Fruit fly (Drosophila melanogaster) whole organism, embryonic: Measurements from ENCODE around the gene asp.

Source experiments
- CG10959 ChIP-seq: fragments of 200-800 bp; sonication (Bioruptor generic); IDR thresholded peaks from 2 replicates; pipeline ENCODE4 v1.3.6; 2022; ENCODE audit warnings: missing biosample characterization, missing genetic modification characterization
- CG13287 ChIP-seq: fragments of 200-800 bp; sonication (Bioruptor generic); IDR thresholded peaks from 2 replicates; pipeline ENCODE4 v1.3.6; 2022; ENCODE audit warnings: missing biosample characterization, missing genetic modification characterization; ENCODE audit not compliant: partially characterized antibody
- CG14710 ChIP-seq: fragments of 200-800 bp; sonication (Bioruptor generic); optimal IDR thresholded peaks from 3 replicates; lab custom pipeline; 2019; ENCODE audit warnings: missing biosample characterization, mild to moderate bottlenecking, missing genetic modification characterization, moderate library complexity
- CG14860 ChIP-seq: fragments of 200-800 bp; sonication (Bioruptor generic); IDR thresholded peaks from 3 replicates; pipeline ENCODE4 v1.3.6; 2022; ENCODE audit warnings: missing biosample characterization, missing genetic modification characterization; ENCODE audit not compliant: partially characterized antibody
- CG15011 ChIP-seq: fragments of 200-800 bp; sonication (Bioruptor generic); optimal IDR thresholded peaks from 3 replicates; lab custom pipeline; 2018; ENCODE audit warnings: missing biosample characterization, mild to moderate bottlenecking, missing genetic modification characterization
- CG16813 ChIP-seq: fragments of 200-800 bp; sonication (Bioruptor generic); IDR thresholded peaks from 3 replicates; pipeline ENCODE4 v1.3.6; 2022; ENCODE audit warnings: missing biosample characterization, missing genetic modification characterization; ENCODE audit not compliant: partially characterized antibody
- CG17568 ChIP-seq: fragments of 200-800 bp; sonication (Bioruptor generic); optimal IDR thresholded peaks from 2 replicates; lab custom pipeline; 2018; ENCODE audit warnings: missing biosample characterization, mild to moderate bottlenecking, missing genetic modification characterization, moderate library complexity
- CG2120 ChIP-seq: fragments of 200-800 bp; sonication (Bioruptor generic); optimal IDR thresholded peaks from 3 replicates; lab custom pipeline; 2016; ENCODE audit warnings: missing biosample characterization, missing genetic modification characterization
- CG33213 ChIP-seq: fragments of 200-800 bp; sonication (Bioruptor generic); optimal IDR thresholded peaks from 3 replicates; lab custom pipeline; 2016; ENCODE audit warnings: missing biosample characterization, missing genetic modification characterization
- CG34422 ChIP-seq: fragments of 200-800 bp; sonication (Bioruptor generic); IDR thresholded peaks from 3 replicates; pipeline ENCODE4 v1.3.6; 2022; ENCODE audit warnings: missing biosample characterization, missing genetic modification characterization
- CG42726 ChIP-seq: fragments of 200-800 bp; sonication (Bioruptor generic); IDR thresholded peaks from 2 replicates; pipeline ENCODE4 v1.3.6; 2022; ENCODE audit warnings: missing biosample characterization, missing genetic modification characterization; ENCODE audit not compliant: partially characterized antibody
- CG4617 ChIP-seq: fragments of 200-800 bp; sonication (Bioruptor generic); optimal IDR thresholded peaks from 3 replicates; lab custom pipeline; 2016; ENCODE audit warnings: missing biosample characterization, missing genetic modification characterization, borderline replicate concordance
- CG7963 ChIP-seq: fragments of 200-800 bp; sonication (Bioruptor generic); IDR thresholded peaks from 3 replicates; pipeline ENCODE4 v1.3.6; 2022; ENCODE audit warnings: missing biosample characterization, missing genetic modification characterization; ENCODE audit not compliant: partially characterized antibody
- Deaf1 ChIP-seq: fragments of 200-800 bp; optimal IDR thresholded peaks from 3 replicates; lab custom pipeline; 2019; ENCODE audit warnings: missing biosample characterization, mild to moderate bottlenecking, missing genetic modification characterization, moderate library complexity
- Dref ChIP-seq: fragments of 200-800 bp; sonication (Bioruptor generic); IDR thresholded peaks from 2 replicates; pipeline ENCODE4 v1.3.6; 2022; ENCODE audit warnings: missing biosample characterization, missing genetic modification characterization
- E2f1 ChIP-seq: fragments of 200-800 bp; sonication (Bioruptor generic); IDR thresholded peaks from 2 replicates; pipeline ENCODE4 v1.3.6; 2022; ENCODE audit warnings: missing biosample characterization, missing genetic modification characterization
- E2f2 ChIP-seq: fragments of 200-800 bp; sonication (Bioruptor generic); IDR thresholded peaks from 2 replicates; pipeline ENCODE4 v1.3.6; 2022; ENCODE audit warnings: missing biosample characterization, missing genetic modification characterization
- HLH4C ChIP-seq: fragments of 200-800 bp; sonication (Bioruptor generic); IDR thresholded peaks from 3 replicates; pipeline ENCODE4 v1.3.6; 2022; ENCODE audit warnings: missing biosample characterization, missing genetic modification characterization; ENCODE audit not compliant: partially characterized antibody
- Hmr ChIP-seq: fragments of 200-800 bp; sonication (Bioruptor generic); optimal IDR thresholded peaks from 3 replicates; lab custom pipeline; 2017; ENCODE audit warnings: mild to moderate bottlenecking, missing biosample characterization, missing genetic modification reagents, missing genetic modification characterization
- Med ChIP-seq: fragments of 200-800 bp; sonication (Bioruptor generic); peaks from one replicate; lab custom pipeline; 2016; ENCODE audit warnings: missing biosample characterization, missing genetic modification characterization, mild to moderate bottlenecking, inconsistent platforms, moderate library complexity
- NK7.1 ChIP-seq: fragments of 200-800 bp; sonication (Bioruptor generic); optimal IDR thresholded peaks from 3 replicates; lab custom pipeline; 2016; ENCODE audit warnings: missing biosample characterization, missing genetic modification characterization
- Opbp ChIP-seq: fragments of 200-800 bp; sonication (Bioruptor generic); IDR thresholded peaks from 3 replicates; pipeline ENCODE4 v1.3.6; 2022; ENCODE audit warnings: missing biosample characterization, missing genetic modification characterization; ENCODE audit not compliant: partially characterized antibody
- Poxn ChIP-seq: fragments of 200-800 bp; sonication (Bioruptor generic); IDR thresholded peaks from 2 replicates; pipeline ENCODE4 v1.3.6; 2022; ENCODE audit warnings: missing biosample characterization, missing genetic modification characterization
- Sin3A ChIP-seq: fragments of >200 bp; optimal IDR thresholded peaks from 2 replicates; lab custom pipeline; 2018
- YL-1 ChIP-seq: fragments of 200-800 bp; sonication (Bioruptor generic); optimal IDR thresholded peaks from 3 replicates; lab custom pipeline; 2017; ENCODE audit warnings: missing biosample characterization, mild to moderate bottlenecking, missing genetic modification characterization
- amos ChIP-seq: fragments of 200-800 bp; sonication (Bioruptor generic); IDR thresholded peaks from 2 replicates; pipeline ENCODE4 v1.3.6; 2022; ENCODE audit warnings: missing biosample characterization, missing genetic modification characterization; ENCODE audit not compliant: partially characterized antibody
- dati ChIP-seq: fragments of 200-800 bp; sonication (Bioruptor generic); IDR thresholded peaks from 2 replicates; pipeline ENCODE4 v1.3.6; 2022; ENCODE audit warnings: missing biosample characterization, missing genetic modification characterization
- dpn ChIP-seq, 2 experiments: fragments of 200-800 bp; sonication (Bioruptor generic); optimal IDR thresholded peaks; 3 replicates each; lab custom pipeline; 2016; ENCODE audit warnings: missing biosample characterization in 2 of 2, missing genetic modification characterization in 2 of 2
- gfzf ChIP-seq: fragments of 200-800 bp; sonication (Bioruptor generic); optimal IDR thresholded peaks from 2 replicates; lab custom pipeline; 2016; ENCODE audit warnings: missing biosample characterization, mild to moderate bottlenecking, missing genetic modification characterization, moderate library complexity
- hb ChIP-seq: fragments of 200-800 bp; sonication (Bioruptor generic); IDR thresholded peaks from 3 replicates; pipeline ENCODE4 v1.3.6; 2022; ENCODE audit warnings: missing biosample characterization, missing genetic modification characterization; ENCODE audit not compliant: partially characterized antibody
- lilli ChIP-seq: fragments of 200-800 bp; sonication (Bioruptor generic); optimal IDR thresholded peaks from 3 replicates; lab custom pipeline; 2016; ENCODE audit warnings: missing biosample characterization, missing genetic modification characterization
- lov ChIP-seq, 2 experiments: fragments of 200-800 bp in 1 of 2; fragments of >200 bp in 1 of 2; sonication (Bioruptor generic) in 1 of 2; IDR thresholded peaks in 1 of 2; optimal IDR thresholded peaks in 1 of 2; 2 replicates in 1 of 2; 3 replicates in 1 of 2; pipeline versions ENCODE4 v1.3.6 to Lab custom; 2017 to 2022; ENCODE audit warnings: missing biosample characterization in 1 of 2, missing genetic modification characterization in 1 of 2
- pzg ChIP-seq: fragments of 200-800 bp; sonication (Bioruptor generic); optimal IDR thresholded peaks from 3 replicates; lab custom pipeline; 2018; ENCODE audit warnings: missing biosample characterization, mild to moderate bottlenecking, missing genetic modification characterization, moderate library complexity
- sens ChIP-seq: fragments of 200-800 bp; sonication (Bioruptor generic); peaks from one replicate; lab custom pipeline; 2016; ENCODE audit warnings: missing biosample characterization, missing genetic modification characterization
- sna ChIP-seq: fragments of 200-800 bp; sonication (Bioruptor generic); IDR thresholded peaks from 2 replicates; pipeline ENCODE4 v1.3.6; 2022; ENCODE audit warnings: missing biosample characterization, missing genetic modification characterization; ENCODE audit not compliant: partially characterized antibody
- trem ChIP-seq: fragments of 200-800 bp; optimal IDR thresholded peaks from 3 replicates; lab custom pipeline; 2019; ENCODE audit warnings: missing biosample characterization, mild to moderate bottlenecking, missing genetic modification characterization, moderate library complexity
- unc-4 ChIP-seq: fragments of 200-800 bp; sonication (Bioruptor generic); IDR thresholded peaks from 2 replicates; pipeline ENCODE4 v1.3.6; 2022; ENCODE audit warnings: missing biosample characterization, missing genetic modification characterization; ENCODE audit not compliant: partially characterized antibody
- vnd ChIP-seq: fragments of 200-800 bp; sonication (Bioruptor generic); IDR thresholded peaks from 3 replicates; pipeline ENCODE4 v1.3.6; 2022; ENCODE audit warnings: missing biosample characterization, missing genetic modification characterization; ENCODE audit not compliant: partially characterized antibody

Gene asp

DNA sequence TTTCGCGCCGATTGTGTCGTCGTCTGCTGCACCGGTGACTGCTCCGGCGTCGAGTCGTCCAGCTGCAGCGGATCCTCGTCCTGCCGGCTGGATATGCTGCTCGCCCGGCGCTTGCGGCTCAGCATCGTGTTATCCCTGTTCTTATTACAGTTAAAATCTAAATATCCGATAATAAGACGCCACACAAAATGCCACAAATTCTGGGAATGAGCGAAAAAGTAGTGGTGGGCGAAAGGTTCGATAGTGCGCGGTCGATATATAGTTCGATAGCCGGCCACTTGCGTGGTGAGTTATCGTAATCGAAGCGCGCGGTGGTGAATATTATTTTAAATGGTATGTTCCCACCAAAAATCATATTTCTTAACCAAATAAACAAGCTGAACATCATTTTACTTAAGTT lies 51.4 kb downstream of the asp start, which contains the start of gene polybromo (continued):
- peak in 1 of 2 experiments; percentile 2 for TF ChIP-seq dpn (GFP tag; optimal IDR thresholded peaks at IDR 0.05; lab: Kevin White, UChicago)
- TF ChIP-seq YL-1 (GFP tag; lab: Kevin White, UChicago), result peak; percentile 67
- TF ChIP-seq CG10959 (GFP tag; lab: Robert Waterston, UW), result no peak
- TF ChIP-seq sna (GFP tag; lab: Robert Waterston, UW), result peak; percentile 85
- peak; percentile 94 for TF ChIP-seq unc-4 (GFP tag; lab: Robert Waterston, UW)
- TF ChIP-seq Opbp, result peak; percentile 87
- TF ChIP-seq hb, result peak; percentile 77; the same call in 1 of the 3 replicates
- no peak for TF ChIP-seq CG15011 (GFP tag; lab: Kevin White, UChicago)
- TF ChIP-seq CG13287 (GFP tag; lab: Robert Waterston, UW), result peak; percentile 93
- peak; percentile 95 for TF ChIP-seq E2f2 (GFP tag; lab: Robert Waterston, UW)
- TF ChIP-seq CG17568 (GFP tag; lab: Kevin White, UChicago), result no peak
- peak; percentile 76 for TF ChIP-seq CG14860 (GFP tag; lab: Robert Waterston, UW)
- peak; percentile 51 for TF ChIP-seq trem (tag; lab: Kevin White, UChicago)
- TF ChIP-seq vnd (GFP tag; lab: Robert Waterston, UW), result peak; percentile 80; the same call in 2 of the 3 replicates
- TF ChIP-seq pzg (GFP tag; lab: Kevin White, UChicago), result peak; percentile 80
- TF ChIP-seq CG34422, result peak; percentile 84
- peak; percentile 10 for TF ChIP-seq lilli (GFP tag; lab: Kevin White, UChicago)
- TF ChIP-seq CG33213 (GFP tag; lab: Kevin White, UChicago), result peak; percentile 25
- TF ChIP-seq E2f1 (GFP tag; lab: Robert Waterston, UW), result peak; percentile 64
- TF ChIP-seq CG42726 (GFP tag; lab: Robert Waterston, UW), result peak; percentile 51; the same call in 1 of the 2 replicates
- peak; percentile 27 for TF ChIP-seq gfzf (GFP tag; lab: Kevin White, UChicago)
- TF ChIP-seq NK7.1 (GFP tag; lab: Kevin White, UChicago), result no peak
- peak; percentile 83 for TF ChIP-seq HLH4C (GFP tag; lab: Robert Waterston, UW)
- TF ChIP-seq Dref (GFP tag; lab: Robert Waterston, UW), result peak; percentile 92
- TF ChIP-seq CG4617 (GFP tag; lab: Kevin White, UChicago), result peak; percentile 61
- TF ChIP-seq Poxn, result no peak
- TF ChIP-seq amos, result peak; percentile 89
- peak; percentile 33 for TF ChIP-seq CG14710
- TF ChIP-seq CG7963 (GFP tag; lab: Robert Waterston, UW), result peak; percentile 75
- peak; percentile 73 for TF ChIP-seq CG16813 (GFP tag; lab: Robert Waterston, UW)
- TF ChIP-seq CG2120 (GFP tag; lab: Kevin White, UChicago), result peak; percentile 13
- peak; percentile 49 for TF ChIP-seq sens (GFP tag; lab: Kevin White, UChicago)
- TF ChIP-seq Med (GFP tag; lab: Kevin White, UChicago), result peak; percentile 85
- TF ChIP-seq Sin3A, result peak; percentile 59

DNA sequence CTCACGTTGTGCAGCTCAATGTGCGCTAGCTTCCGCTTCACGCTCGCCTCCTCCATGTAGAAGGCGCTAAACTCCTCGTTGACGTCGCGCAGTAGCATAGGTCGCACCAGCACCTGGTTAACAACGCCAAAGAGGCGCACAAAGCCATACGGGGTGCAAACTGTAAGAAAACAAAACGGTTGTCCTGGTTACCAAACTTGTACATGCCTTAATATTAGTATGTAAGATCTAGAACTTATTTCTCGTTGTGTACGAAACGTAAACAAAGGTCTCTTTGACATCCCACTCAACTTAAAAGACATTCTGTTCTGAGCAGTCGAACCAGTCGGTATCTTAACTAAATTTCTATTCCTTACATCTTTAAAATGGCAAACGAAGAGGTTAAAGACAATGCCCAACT lies 53.7 kb downstream of the asp start, which contains the start of gene CG6980:
Gene CG6980, plus strand, starts transcription at position 301 of the 400 bp plus-strand sequence.
- TF ChIP-seq Deaf1 (tag; lab: Kevin White, UChicago) (no peak), lov (optimal IDR thresholded peaks at IDR 0.05; lab: Kevin White, UChicago) (no peak), lov (GFP tag; IDR thresholded peaks at IDR 0.05; lab: Robert Waterston, UW) (0 out of 3 replicates have a peak, but pooled peaks have one; percentile 12), Hmr (GFP tag; lab: Kevin White, UChicago) (no peak), dati (GFP tag; lab: Robert Waterston, UW) (no peak), trem (tag; lab: Kevin White, UChicago) (no peak)
